Fruit fly (Drosophila melanogaster): Measurements from ENCODE around the gene CG8671.

DNA sequence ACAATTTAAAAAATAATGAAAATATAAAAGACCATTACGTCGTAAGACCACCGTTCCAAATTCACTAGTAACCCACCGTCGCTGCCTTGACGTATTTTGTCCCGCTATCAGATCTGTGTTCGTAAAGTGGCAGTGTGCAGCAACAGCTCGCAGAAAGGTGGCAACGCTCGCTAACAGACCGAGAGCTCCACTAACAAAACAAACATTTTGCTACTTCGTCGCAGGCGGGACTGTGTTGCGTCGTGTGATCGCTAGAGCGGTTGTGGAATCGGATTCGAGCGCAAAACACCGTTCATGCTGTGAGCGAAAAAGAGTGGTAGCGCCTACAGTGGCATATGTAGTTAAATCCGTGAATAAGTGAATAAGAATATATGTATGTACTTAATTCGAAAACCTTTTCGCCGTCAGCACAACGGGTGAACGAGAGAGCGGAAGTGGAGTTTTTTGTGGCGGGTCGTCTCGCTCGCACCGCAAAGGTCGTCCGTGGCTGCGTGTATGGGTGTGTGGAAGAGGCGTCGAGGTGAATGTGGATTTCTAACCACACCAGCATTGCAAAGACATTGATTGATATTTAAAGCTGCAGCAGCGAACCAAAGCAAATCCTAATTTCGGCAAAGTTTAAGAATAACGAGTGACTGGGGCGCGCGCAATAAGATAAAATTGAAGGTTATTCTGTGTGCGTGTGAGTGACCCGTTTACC, 25.6 kb upstream of the CG8671 start, which contains the start of gene Hr39:
- TF ChIP-seq Snoo (tag; optimal IDR thresholded peaks at IDR 0.05) (no peak), Ets98B (GFP tag; IDR thresholded peaks at IDR 0.05) (no peak), EcR (GFP tag; optimal IDR thresholded peaks at IDR 0.05) (no peak), CG12605 (GFP tag; IDR thresholded peaks at IDR 0.05) (no peak), fd96Ca (GFP tag; IDR thresholded peaks at IDR 0.05) (no peak), Pif1B (GFP tag; optimal IDR thresholded peaks at IDR 0.05) (no peak), CG9948 (tag; optimal IDR thresholded peaks at IDR 0.05) (no peak), D1 (tag; optimal IDR thresholded peaks at IDR 0.05) (no peak)
